Worm (Caenorhabditis elegans): ENCODE measurements around the gene Y53G8AR.5.

DNA sequence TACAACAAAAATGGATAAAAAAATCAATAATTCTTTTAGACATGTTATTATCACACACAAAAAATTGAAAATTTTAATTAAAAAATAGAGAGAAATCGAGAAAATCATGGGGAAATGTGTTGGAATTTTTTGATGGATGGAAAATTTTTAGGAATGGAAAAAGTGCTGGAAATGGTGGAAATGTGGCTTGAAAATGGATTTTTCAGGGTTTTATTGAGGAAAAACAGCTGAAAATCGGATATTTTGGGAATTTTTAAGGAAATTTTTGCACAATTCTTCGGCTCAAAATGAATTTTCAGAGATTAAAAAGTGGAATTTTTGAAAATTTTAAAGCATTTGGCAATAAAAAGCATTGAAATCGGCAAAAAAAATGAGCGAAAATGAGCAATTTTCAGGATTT lies 20.6 kb downstream of the Y53G8AR.5 start:
- no peak for TF ChIP-seq pha-4 (tag; optimal IDR thresholded peaks at IDR 0.05)
- TF ChIP-seq ceh-6 (GFP tag; optimal IDR thresholded peaks at IDR 0.05), result no peak
- no peak for TF ChIP-seq fkh-10 (GFP tag; optimal IDR thresholded peaks at IDR 0.05)
- no peak for TF ChIP-seq pqm-1 (tag; optimal IDR thresholded peaks at IDR 0.05)
- TF ChIP-seq hlh-13 (GFP tag; optimal IDR thresholded peaks at IDR 0.05), result no peak
- no peak for TF ChIP-seq dmd-4 (tag; optimal IDR thresholded peaks at IDR 0.05; ENCODE audit: borderline replicate concordance)
- no peak for TF ChIP-seq sox-2 (GFP tag; IDR thresholded peaks at IDR 0.05)
- TF ChIP-seq elt-2 (tag; optimal IDR thresholded peaks at IDR 0.05), result no peak
- TF ChIP-seq ttx-3 (tag; optimal IDR thresholded peaks at IDR 0.05), result no peak
- TF ChIP-seq nhr-11 (tag; optimal IDR thresholded peaks at IDR 0.05), result no peak
- TF ChIP-seq pax-1 (tag; optimal IDR thresholded peaks at IDR 0.05), result no peak
- no peak for TF ChIP-seq ama-1 (optimal IDR thresholded peaks at IDR 0.05)

All from whole organism, late embryonic.